Fruit fly (Drosophila melanogaster) ovary, adult (tissue): Measurements from ENCODE around the gene CG7203.

Experiments used
- CG17801 ChIP-seq: fragments of 200-800 bp; optimal IDR thresholded peaks from 2 replicates; lab custom pipeline; 2019; ENCODE audit warnings: missing biosample characterization, mild to moderate bottlenecking, missing genetic modification characterization, moderate library complexity; ENCODE audit not compliant: partially characterized antibody

Gene CG7203

DNA sequence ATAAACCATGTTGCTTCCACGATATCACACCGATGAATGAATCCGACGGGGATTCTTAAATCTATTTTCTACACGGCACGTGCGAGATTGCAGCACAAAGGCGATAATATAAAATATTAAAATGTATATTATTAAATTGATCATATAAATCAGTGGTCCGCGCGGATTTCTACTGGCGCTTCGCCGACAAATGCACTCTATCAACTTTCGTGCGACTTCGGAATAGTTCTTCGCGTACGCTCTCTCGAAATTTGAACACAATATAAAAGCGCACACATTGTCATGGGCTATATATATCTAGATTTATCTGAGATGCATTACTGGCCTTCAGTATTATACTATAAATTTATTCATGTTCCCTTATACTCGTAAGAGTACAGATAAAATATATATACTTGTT, 36.4 kb downstream of the CG7203 start, which contains the start of gene CG33296:
Gene CG33296, minus strand, starts transcription at position 101 of the 400 bp plus-strand sequence.
- TF ChIP-seq CG17801 (GFP tag; lab: Kevin White, UChicago) = no peak

DNA sequence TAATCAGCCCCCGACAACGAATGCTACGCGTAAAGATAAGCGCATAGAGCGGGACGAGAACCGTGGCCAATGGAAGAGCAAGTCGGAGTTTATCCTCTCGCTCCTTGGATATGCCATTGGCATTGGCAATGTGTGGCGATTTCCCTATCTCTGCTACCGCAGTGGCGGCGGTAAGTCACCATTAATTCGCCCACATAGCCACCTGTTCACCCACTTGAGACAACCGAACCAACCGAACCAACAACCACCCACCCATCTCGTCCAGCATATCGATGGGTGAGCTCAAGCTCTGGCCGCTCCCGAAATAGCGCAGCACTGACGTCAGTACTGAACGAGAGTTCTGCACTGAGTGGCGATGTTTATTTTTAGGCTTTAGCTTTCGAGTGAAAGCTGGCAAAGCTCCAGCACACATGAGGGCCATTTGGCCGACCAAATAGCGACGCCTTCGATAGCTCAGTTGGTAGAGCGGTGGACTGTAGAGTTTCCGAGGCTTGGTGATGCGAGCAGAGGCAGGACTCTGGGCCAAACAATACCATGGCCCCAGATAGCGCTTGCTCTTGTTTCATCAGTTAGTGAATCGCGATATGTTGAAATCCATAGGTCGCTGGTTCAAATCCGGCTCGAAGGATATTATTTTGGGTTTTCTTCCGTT, 41.8 kb downstream of the CG7203 start:
- no peak for TF ChIP-seq CG17801 (GFP tag; lab: Kevin White, UChicago)

- TF ChIP-seq CG17801 (GFP tag; lab: Kevin White, UChicago) = no peak
These were observed 42.4 kb downstream of the CG7203 start, which contains the start of gene Ntl for dm6 chr2L:7710580-7710979. TSS of gene Ntl (plus strand) at chr2L:7710880.

DNA sequence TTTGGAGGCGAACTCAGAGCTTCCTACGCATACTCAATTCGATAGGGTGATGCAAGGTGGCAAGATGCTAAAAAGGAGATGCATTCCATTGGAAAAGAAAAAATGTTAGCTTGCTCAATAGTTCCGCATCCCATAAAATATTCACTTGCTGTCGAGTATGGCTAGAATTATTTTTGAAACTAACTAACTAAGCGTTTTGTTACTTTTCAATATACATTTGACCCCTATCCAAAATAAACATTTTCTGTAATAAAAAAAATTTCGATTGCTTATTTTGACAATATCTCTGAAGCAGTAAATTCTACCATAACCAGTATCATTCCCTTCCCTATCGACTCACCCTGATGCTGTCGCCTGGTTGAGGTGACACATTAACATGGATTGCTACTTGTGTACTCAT, 49.5 kb downstream of the CG7203 start:
- TF ChIP-seq CG17801 (GFP tag; lab: Kevin White, UChicago) = no peak

dm6 chr2L:7702383-7703188, 50.4 kb downstream of the CG7203 start, which contains the start of gene Tep3:
TSS of gene Tep3 (plus strand) at chr2L:7702805.
- TF ChIP-seq CG17801 (GFP tag; lab: Kevin White, UChicago) = peak; percentile 73
